Worm (Caenorhabditis elegans): ENCODE measurements around the gene exos-2.

DNA sequence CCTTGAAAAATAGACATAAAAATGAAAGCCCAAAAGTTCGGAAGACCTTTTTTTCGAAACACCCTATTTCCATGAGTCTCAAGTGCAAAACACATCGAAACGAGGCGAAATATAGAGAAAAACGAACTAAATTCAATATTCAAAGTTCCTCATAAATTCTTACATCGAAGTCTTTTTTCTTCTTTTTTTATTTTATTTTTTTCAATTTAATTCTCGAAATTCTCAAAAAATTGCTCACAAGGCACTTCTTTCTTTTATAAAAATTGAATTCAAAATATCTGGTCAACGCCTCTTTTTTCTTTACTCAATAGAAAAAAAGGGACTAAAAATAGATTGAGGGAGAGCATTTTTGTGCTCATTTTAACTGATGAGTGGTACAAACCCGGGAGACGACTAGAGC lies 20.1 kb upstream of the exos-2 start:
- no peak for TF ChIP-seq med-1 (GFP tag; optimal IDR thresholded peaks at IDR 0.05; ENCODE audit: insufficient read depth)
- no peak for TF ChIP-seq ref-1 (GFP tag; conservative IDR thresholded peaks at IDR 0.05)
- TF ChIP-seq T22C8.4 (GFP tag; IDR thresholded peaks at IDR 0.05) = no peak
